Fruit fly (Drosophila melanogaster) ovary, adult (tissue): ENCODE data around the gene CG31248.

Source experiments
- CG17801 ChIP-seq: fragments of 200-800 bp; optimal IDR thresholded peaks from 2 replicates; lab custom pipeline; 2019; ENCODE audit warnings: missing biosample characterization, mild to moderate bottlenecking, missing genetic modification characterization, moderate library complexity; ENCODE audit not compliant: partially characterized antibody

CG31248 gene

DNA sequence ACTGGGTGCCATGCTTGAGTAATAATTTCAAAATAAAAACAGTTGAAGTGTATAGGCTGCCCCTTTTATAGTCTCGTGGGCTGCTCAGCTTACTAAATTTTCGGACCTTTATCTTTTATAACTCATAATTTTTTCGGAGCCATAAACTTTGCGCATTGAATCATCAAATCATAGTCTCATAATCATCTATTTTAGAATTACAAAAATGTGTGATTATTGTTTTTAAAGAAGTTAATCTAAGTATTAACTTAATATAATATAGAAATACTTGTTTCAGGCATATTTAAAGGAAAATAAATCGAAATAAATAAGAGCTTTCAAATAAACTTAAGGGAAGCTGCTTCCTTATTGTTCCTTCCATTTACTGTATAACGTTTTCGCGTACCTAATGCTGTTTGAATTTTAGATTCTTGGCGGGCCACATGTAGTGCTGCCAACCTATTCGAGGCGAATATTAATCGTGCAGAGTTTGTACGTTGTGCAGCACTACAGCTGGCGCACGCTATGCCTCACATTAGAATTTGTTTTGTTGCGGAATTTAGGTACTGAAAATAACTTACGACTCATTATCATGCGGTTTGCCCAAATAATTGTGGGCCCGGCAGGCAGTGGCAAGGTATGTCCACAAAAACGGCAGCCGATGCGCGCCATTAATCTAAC lies 15.3 kb downstream of the CG31248 start, which contains the start of the genes CG14610 and CG2656:
CG14610 (minus strand) TSS at position 51 of the 660 bp plus-strand sequence.
CG2656 (plus strand) TSS at position 480 of the 660 bp plus-strand sequence.
- TF ChIP-seq CG17801 (GFP tag; lab: Kevin White, UChicago): peak; percentile 56

DNA sequence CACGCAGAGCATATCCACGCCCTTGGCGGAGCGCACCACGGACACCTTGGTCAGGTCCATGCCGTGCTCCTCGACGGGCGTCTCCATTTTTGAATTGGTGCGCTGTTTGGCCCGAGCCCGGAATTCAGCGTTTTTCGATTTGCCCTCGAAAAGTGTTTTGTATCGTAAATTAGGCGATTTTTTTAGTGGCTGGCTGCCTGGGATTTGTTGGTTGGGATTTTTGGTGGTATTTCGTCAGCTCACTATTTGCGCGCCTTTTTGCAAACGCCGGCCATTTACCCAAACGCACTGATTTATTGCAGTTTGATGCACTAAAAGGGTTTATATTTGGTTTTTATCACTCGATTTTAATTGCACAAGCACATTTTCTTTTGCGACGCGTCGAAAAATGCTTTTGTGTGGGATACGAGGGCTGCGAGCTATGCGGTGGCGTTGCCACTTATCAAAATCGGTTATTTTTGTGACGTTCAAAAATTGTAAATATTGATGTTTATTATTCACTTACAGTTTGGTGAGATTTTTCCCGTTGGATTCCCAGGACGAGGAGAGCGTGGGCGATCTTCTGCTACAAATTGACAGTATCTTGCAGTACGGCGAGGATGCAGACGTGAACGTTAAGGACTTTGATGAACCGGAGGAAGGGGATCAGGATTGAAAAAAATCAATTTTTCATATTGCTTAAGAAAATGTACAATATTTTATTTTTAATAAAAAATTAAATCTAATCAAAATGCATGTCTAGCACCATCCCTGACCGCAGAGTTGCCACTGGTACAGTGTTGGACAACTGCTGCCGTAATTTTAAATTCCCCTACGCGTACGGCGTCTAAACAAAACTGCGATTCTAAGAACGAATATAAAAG lies 21.7 kb downstream of the CG31248 start, which contains the start of the genes gfzf and Sas-4:
gfzf (minus strand) TSS at position 425 of the 863 bp plus-strand sequence.
Sas-4 (plus strand) TSS at position 824 of the 863 bp plus-strand sequence.
- TF ChIP-seq CG17801 (GFP tag; lab: Kevin White, UChicago): peak; percentile 15

DNA sequence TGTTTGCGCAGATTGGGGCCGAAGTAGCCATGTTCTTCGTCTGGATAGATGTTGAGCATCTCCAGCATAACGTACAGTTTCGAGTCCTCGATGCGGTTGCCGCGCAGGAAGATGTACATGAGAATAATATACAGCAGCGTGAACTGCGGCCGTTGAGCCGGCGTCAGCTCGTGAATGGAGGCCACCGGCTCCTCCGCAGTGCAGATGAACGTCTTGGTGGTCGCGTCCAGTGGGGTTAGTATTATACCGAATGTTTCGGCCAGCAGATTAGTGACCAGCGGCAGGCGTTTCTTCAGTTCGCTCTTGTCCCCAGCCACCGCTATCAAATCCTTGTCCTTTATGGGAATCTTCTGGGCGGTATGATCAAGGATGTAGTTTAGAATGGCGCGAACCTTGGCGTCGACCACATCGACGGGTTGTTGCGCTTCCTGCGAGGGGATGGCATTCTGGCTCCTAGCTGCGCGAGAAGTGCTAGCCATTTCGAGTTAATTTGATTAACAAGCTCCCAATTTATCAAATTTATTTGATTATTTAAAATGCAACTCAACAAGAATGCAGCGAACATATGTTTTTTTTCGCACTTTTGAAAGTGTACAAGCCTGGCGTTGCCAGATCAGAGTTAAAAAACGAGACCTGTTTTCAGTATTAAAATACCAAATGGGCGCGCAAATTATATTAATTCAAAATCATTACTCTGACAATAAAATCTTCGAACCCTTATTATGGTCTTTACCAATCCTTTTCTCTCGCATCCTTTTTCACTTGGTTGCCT lies 25.7 kb downstream of the CG31248 start, which contains the start of gene MAGE:
MAGE (minus strand) TSS at position 595 of the 772 bp plus-strand sequence.
- TF ChIP-seq CG17801 (GFP tag; lab: Kevin White, UChicago): no peak

DNA sequence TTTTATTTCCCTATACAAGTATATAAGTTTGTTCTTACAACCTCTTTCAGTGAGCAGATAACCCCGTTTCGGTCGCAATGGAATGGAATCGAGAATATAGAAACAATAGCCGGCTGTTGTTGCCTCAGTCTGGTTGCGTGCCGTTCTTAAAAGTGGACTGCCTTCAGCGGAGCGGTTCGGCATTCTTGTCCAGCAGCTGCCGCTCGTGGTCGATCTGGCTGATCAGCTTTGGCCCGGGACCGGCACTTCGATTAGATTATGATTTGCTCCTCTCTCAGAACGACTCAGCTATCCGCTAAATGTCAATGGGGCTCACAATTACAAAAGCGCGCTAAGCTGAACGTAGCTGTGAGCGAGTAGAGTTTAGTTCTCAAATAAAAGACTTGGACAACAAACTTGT lies 28.0 kb downstream of the CG31248 start:
- no peak for TF ChIP-seq CG17801 (GFP tag; lab: Kevin White, UChicago)

DNA sequence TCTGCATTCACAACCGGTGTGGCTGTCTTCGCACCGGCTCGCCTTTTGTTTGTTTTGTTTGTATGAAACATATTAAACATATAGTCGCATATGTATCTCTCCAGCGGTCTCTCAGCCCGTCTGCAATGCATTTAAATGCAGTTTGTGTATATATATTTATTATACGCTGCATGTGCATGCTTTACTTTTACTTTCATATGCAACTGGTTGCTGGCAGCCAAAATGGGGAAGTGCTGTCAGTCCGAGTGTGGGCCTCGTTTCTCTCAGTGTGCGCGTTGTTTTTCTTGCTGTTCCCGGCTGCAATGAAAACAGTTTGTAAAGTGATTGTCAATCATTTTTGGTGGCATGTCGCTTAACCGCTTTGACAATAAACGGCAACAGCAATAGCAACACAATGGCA lies 30.5 kb downstream of the CG31248 start:
- TF ChIP-seq CG17801 (GFP tag; lab: Kevin White, UChicago): no peak

DNA sequence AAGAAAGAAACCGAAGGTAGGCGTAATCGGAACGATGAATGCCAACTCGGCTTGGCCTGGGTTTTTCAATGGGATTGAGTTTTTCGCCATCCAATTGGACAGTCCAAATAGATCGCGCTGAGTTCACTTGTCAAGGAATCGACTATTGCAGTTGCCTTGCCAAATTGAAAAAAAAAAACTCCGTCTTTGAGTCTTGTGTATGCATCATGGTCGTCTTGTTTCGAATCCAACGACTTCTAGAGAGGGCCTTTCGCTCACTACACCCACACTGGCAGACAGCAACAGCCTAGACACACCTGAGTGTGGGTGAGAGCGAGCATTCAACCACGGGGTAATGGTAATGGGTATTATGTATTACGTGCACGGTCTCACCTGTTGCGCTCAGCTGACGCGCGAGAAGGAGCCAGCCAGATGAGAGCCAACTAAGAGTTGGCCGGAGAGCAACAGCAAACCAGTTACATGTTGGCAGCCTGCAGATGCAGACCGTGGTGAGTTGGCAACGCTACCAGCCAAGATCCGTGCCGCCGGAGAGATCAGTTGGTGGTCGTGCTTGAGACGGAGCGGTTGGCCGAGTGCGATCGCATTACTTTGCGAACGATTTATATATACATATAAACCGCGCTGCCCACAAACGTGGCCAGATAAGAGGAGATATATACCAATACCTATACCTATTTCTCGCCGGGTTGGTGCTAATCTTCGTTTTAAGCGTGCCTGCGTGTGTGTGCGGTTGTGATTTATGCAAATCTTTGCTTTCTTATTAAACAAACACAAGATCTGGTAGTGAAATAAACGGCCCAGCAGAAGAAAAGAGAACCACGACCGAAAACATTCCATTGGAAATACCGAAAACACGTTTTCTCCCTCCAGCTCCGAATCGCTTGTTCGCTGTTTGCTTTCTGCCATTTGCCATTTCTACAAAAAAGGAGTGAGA lies 33.5 kb downstream of the CG31248 start, which contains the start of gene sas:
sas (plus strand) TSS at position 453 of the 934 bp plus-strand sequence.
- TF ChIP-seq CG17801 (GFP tag; lab: Kevin White, UChicago): no peak

DNA sequence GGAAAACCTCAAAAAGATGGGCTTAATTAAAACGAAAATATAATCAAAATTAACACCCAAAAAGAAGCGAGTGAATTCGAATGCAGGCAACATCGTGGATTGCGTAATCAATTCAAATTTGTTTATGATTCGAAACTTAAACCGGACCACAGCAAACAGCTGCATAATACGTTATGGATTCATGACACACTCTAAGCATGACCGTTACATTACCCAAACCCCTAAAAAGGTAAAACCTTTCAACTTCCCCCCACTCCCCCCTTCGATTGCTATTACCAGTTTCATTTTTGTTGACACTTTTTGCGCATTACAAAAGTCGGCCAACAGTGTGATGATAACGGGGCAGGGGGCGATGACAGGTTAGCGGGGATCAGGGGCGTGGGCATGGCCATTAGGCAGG lies 40.8 kb downstream of the CG31248 start:
- TF ChIP-seq CG17801 (GFP tag; lab: Kevin White, UChicago): no peak

DNA sequence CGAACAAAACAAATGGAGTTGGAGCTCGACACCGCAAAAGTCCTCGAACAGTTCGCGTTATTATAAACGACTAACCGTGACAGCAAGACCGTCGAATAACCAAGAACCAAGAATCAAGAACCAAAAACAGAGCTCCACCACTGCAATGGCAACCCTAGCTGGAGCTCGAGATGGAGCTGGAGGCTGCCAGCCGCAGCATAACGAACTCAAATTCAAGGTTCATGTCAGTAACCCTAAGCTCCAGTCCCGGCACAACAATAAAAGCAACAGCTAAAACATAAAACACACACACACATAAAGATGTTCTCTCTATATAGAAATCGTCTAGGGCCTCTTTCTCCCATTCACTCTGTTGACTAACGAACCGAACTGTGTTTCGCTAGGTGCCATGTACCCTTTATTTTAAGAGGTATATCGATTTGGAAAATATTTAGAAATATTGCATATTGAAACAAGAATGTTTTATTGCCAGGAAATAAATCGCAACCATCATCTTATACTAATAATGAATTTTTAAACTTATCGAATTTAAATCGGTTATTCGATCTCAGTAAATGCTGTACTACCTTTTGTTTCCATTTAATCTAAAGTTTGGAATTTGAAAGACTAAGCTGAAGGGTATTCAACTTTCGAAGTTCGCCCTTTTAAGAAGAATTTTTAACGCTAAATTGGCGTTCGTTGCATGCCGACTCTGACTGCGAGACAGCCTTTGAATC lies 42.4 kb downstream of the CG31248 start:
- TF ChIP-seq CG17801 (GFP tag; lab: Kevin White, UChicago): no peak

DNA sequence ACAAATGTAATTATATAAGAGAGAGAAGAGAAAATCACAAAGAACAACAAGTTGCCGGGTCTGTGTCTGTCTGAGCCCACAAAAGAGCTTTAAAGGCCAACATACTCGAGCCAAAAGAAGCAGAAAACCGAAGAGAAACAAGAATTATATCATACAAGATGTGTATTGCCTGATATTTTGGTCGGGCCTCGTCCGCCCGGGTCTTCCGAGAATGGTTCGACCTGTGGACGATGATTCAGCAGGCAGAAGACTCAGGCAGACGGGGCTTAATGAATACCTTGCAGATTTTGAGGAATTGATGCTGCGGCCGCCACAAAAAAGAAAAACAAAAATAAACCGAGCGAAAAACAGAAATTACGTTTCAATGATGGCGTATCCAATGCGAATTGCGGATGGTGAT lies 43.9 kb downstream of the CG31248 start:
- no peak for TF ChIP-seq CG17801 (GFP tag; lab: Kevin White, UChicago)

DNA sequence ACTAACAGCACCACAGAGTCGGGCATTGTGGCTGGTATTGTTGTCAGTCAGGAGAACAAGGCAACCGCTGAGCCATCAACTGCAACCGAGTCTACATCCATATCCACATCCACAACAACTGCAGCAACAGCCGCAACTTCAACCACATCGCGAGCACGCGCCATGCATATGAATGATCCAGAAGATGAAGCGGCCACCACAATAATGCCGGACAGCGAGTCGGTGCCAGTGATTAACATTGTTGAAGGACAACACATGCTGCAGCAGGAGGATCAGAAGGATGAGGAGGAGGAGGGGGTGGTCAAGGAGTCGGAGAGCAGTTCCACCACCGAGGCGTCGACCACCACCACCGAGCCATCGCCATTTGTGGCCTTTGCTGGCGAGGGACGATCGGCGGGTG lies 45.6 kb downstream of the CG31248 start:
- no peak for TF ChIP-seq CG17801 (GFP tag; lab: Kevin White, UChicago)
